Fruit fly (Drosophila melanogaster): ENCODE data around the gene Itpr.

Itpr gene

dm6 chr3R:5564775-5565190 is 47.9 kb downstream of the Itpr start, which contains the start of the genes CG14671 and CG12746:
Gene CG14671 (minus strand): TSS chr3R:5564815.
Gene CG12746 (plus strand): TSS chr3R:5564865.
- TF ChIP-seq rn (GFP tag; IDR thresholded peaks at IDR 0.05), result no peak
- TF ChIP-seq CG14655 (GFP tag; optimal IDR thresholded peaks at IDR 0.05), result no peak
- TF ChIP-seq D1 (tag; optimal IDR thresholded peaks at IDR 0.05), result no peak
- no peak for TF ChIP-seq CG9948 (tag; optimal IDR thresholded peaks at IDR 0.05)
- no peak for TF ChIP-seq Pif1B (GFP tag; optimal IDR thresholded peaks at IDR 0.05)

- TF ChIP-seq fd96Ca (GFP tag; IDR thresholded peaks at IDR 0.05) (peak; percentile 90), Ets98B (GFP tag; IDR thresholded peaks at IDR 0.05) (peak; percentile 91), CG32121 (GFP tag; IDR thresholded peaks at IDR 0.05) (peak; percentile 87), Snoo (tag; optimal IDR thresholded peaks at IDR 0.05) (peak; percentile 5), CG4496 (GFP tag; IDR thresholded peaks at IDR 0.05) (peak; percentile 94), CG17806 (tag; optimal IDR thresholded peaks at IDR 0.05) (peak; percentile 45), rn (GFP tag; IDR thresholded peaks at IDR 0.05) (peak; percentile 73), Pif1B (GFP tag; optimal IDR thresholded peaks at IDR 0.05) (no peak), CG12605 (GFP tag; IDR thresholded peaks at IDR 0.05) (peak; percentile 72), CG15710 (tag; optimal IDR thresholded peaks at IDR 0.05) (no peak), gl (tag; optimal IDR thresholded peaks at IDR 0.05) (no peak), CG8301 (tag; optimal IDR thresholded peaks at IDR 0.05) (no peak), CG34367 (tag; optimal IDR thresholded peaks at IDR 0.05) (no peak)
These were observed 48.7 kb downstream of the Itpr start for dm6 chr3R:5565623-5566022.

dm6 chr3R:5568590-5568989 is 51.7 kb downstream of the Itpr start, which contains the start of the genes CG2931 and Rheb:
Gene CG2931 (minus strand): TSS chr3R:5568615.
Gene Rheb (plus strand): TSS chr3R:5568921.
- no peak for TF ChIP-seq CG8159 (tag; optimal IDR thresholded peaks at IDR 0.05)
- peak; percentile 42; the same call in 1 of the 2 replicates for TF ChIP-seq Ets98B (GFP tag; IDR thresholded peaks at IDR 0.05)
- TF ChIP-seq Pif1B (GFP tag; optimal IDR thresholded peaks at IDR 0.05), result peak; percentile 25
- no peak for TF ChIP-seq CG12605 (GFP tag; IDR thresholded peaks at IDR 0.05)
- no peak for TF ChIP-seq CG13204 (GFP tag; optimal IDR thresholded peaks at IDR 0.05)
- TF ChIP-seq CG17806 (tag; optimal IDR thresholded peaks at IDR 0.05), result peak; percentile 43
- peak; percentile 56 for TF ChIP-seq rn (GFP tag; IDR thresholded peaks at IDR 0.05)
- peak; percentile 23 for TF ChIP-seq CG9948 (tag; optimal IDR thresholded peaks at IDR 0.05)
- no peak for TF ChIP-seq CG10348 (GFP tag; IDR thresholded peaks at IDR 0.05)
- no peak; the same call in 2 of the 3 replicates for TF ChIP-seq fd96Ca (GFP tag; IDR thresholded peaks at IDR 0.05)
- peak; percentile 77 for TF ChIP-seq CG4496 (GFP tag; IDR thresholded peaks at IDR 0.05)
- no peak for TF ChIP-seq CG14655 (GFP tag; optimal IDR thresholded peaks at IDR 0.05)
- TF ChIP-seq CG34367 (tag; optimal IDR thresholded peaks at IDR 0.05), result peak; percentile 24
- peak; percentile 60; the same call in 1 of the 2 replicates for TF ChIP-seq CG32121 (GFP tag; IDR thresholded peaks at IDR 0.05)
- no peak for TF ChIP-seq D1 (tag; optimal IDR thresholded peaks at IDR 0.05)
- TF ChIP-seq Pif1A (GFP tag; optimal IDR thresholded peaks at IDR 0.05), result no peak
- TF ChIP-seq EcR (GFP tag; optimal IDR thresholded peaks at IDR 0.05), result no peak
- TF ChIP-seq CG8301 (tag; optimal IDR thresholded peaks at IDR 0.05), result peak; percentile 32
- no peak for TF ChIP-seq gl (tag; optimal IDR thresholded peaks at IDR 0.05)
- TF ChIP-seq CG15710 (tag; optimal IDR thresholded peaks at IDR 0.05), result peak; percentile 29
- peak; percentile 36 for TF ChIP-seq Snoo (tag; optimal IDR thresholded peaks at IDR 0.05)

dm6 chr3R:5570635-5571436 is 53.9 kb downstream of the Itpr start, which contains the start of gene CRMP:
Gene CRMP (plus strand): TSS chr3R:5571108.
- TF ChIP-seq CG12605 (GFP tag; IDR thresholded peaks at IDR 0.05) (peak; percentile 29; the same call in 1 of the 2 replicates), CG15710 (tag; optimal IDR thresholded peaks at IDR 0.05) (no peak), Pif1A (GFP tag; optimal IDR thresholded peaks at IDR 0.05) (no peak), gl (tag; optimal IDR thresholded peaks at IDR 0.05) (no peak), rn (GFP tag; IDR thresholded peaks at IDR 0.05) (no peak), CG32121 (GFP tag; IDR thresholded peaks at IDR 0.05) (0 out of 2 replicates have a peak, but pooled peaks have one; percentile 21), CG8301 (tag; optimal IDR thresholded peaks at IDR 0.05) (peak; percentile 32), Ets98B (GFP tag; IDR thresholded peaks at IDR 0.05) (no peak; the same call in 1 of the 2 replicates), CG9948 (tag; optimal IDR thresholded peaks at IDR 0.05) (no peak), CG10348 (GFP tag; IDR thresholded peaks at IDR 0.05) (no peak), fd96Ca (GFP tag; IDR thresholded peaks at IDR 0.05) (no peak), CG4496 (GFP tag; IDR thresholded peaks at IDR 0.05) (no peak), CG8159 (tag; optimal IDR thresholded peaks at IDR 0.05) (no peak), CG17806 (tag; optimal IDR thresholded peaks at IDR 0.05) (no peak), D1 (tag; optimal IDR thresholded peaks at IDR 0.05) (no peak), CG13204 (GFP tag; optimal IDR thresholded peaks at IDR 0.05) (no peak), CG34367 (tag; optimal IDR thresholded peaks at IDR 0.05) (no peak), CG14655 (GFP tag; optimal IDR thresholded peaks at IDR 0.05) (no peak), EcR (GFP tag; optimal IDR thresholded peaks at IDR 0.05) (no peak), Pif1B (GFP tag; optimal IDR thresholded peaks at IDR 0.05) (no peak), Snoo (tag; optimal IDR thresholded peaks at IDR 0.05) (no peak)

- TF ChIP-seq fd96Ca (GFP tag; IDR thresholded peaks at IDR 0.05), result 0 out of 3 replicates have a peak, but pooled peaks have one; percentile 39
- TF ChIP-seq CG12605 (GFP tag; IDR thresholded peaks at IDR 0.05), result 0 out of 2 replicates have a peak, but pooled peaks have one; percentile 1
- TF ChIP-seq CG34367 (tag; optimal IDR thresholded peaks at IDR 0.05), result no peak
These were observed 54.5 kb downstream of the Itpr start for dm6 chr3R:5571437-5571750.

dm6 chr3R:5571756-5572155 is 54.8 kb downstream of the Itpr start:
- TF ChIP-seq CG4496 (GFP tag; IDR thresholded peaks at IDR 0.05) (no peak), D1 (tag; optimal IDR thresholded peaks at IDR 0.05) (no peak), CG9948 (tag; optimal IDR thresholded peaks at IDR 0.05) (no peak), CG13204 (GFP tag; optimal IDR thresholded peaks at IDR 0.05) (no peak), Pif1A (GFP tag; optimal IDR thresholded peaks at IDR 0.05) (no peak), EcR (GFP tag; optimal IDR thresholded peaks at IDR 0.05) (peak; percentile 43), CG34367 (tag; optimal IDR thresholded peaks at IDR 0.05) (no peak)
